Worm (Caenorhabditis elegans) whole organism, mixed stage, embryonic: Measurements from ENCODE around the gene R04F11.5.

ENCODE experiments used
- bed-3 ChIP-seq: fragments of 200-800 bp; sonication (Bioruptor generic); optimal IDR thresholded peaks from 3 replicates; lab custom pipeline; 2018; ENCODE audit warnings: mild to moderate bottlenecking, missing genetic modification characterization, moderate library complexity, missing compliant biosample characterization
- blmp-1 ChIP-seq: fragments of 150-350 bp; optimal IDR thresholded peaks from 2 replicates; lab custom pipeline; 2014; ENCODE audit warnings: missing biosample characterization, missing genetic modification characterization
- ceh-39 ChIP-seq: fragments of 150-350 bp; optimal IDR thresholded peaks from 2 replicates; lab custom pipeline; 2014; ENCODE audit warnings: missing biosample characterization, missing genetic modification characterization
- ceh-43 ChIP-seq: fragments of 200-800 bp; sonication (Bioruptor generic); optimal IDR thresholded peaks from 2 replicates; lab custom pipeline; 2018; ENCODE audit warnings: mild to moderate bottlenecking, missing genetic modification characterization, moderate library complexity, missing compliant biosample characterization
- ceh-83 ChIP-seq: fragments of 200-800 bp; sonication (Bioruptor generic); optimal IDR thresholded peaks from 2 replicates; lab custom pipeline; 2018; ENCODE audit warnings: mild to moderate bottlenecking, missing genetic modification characterization, missing compliant biosample characterization
- ces-1 ChIP-seq: fragments of 150-350 bp; optimal IDR thresholded peaks from 2 replicates; lab custom pipeline; 2014; ENCODE audit warnings: missing biosample characterization, missing genetic modification reagents, missing genetic modification characterization
- cnd-1 ChIP-seq: fragments of 200-800 bp; sonication (Bioruptor generic); optimal IDR thresholded peaks from 2 replicates; lab custom pipeline; 2018; ENCODE audit warnings: mild to moderate bottlenecking, missing genetic modification characterization, missing compliant biosample characterization
- drap-1 ChIP-seq: fragments of 200-800 bp; sonication (Bioruptor generic); optimal IDR thresholded peaks from 3 replicates; lab custom pipeline; 2018; ENCODE audit warnings: mild to moderate bottlenecking, missing genetic modification characterization, missing compliant biosample characterization
- elt-1 ChIP-seq: sonication (generic microtip); optimal IDR thresholded peaks from 2 replicates; lab custom pipeline; 2017; ENCODE audit warnings: missing genetic modification characterization, mild to moderate bottlenecking, missing compliant biosample characterization, antibody characterized with exemption, moderate library complexity, borderline replicate concordance; ENCODE audit not compliant: insufficient read depth
- elt-3 ChIP-seq: fragments of 150-350 bp; optimal IDR thresholded peaks from 2 replicates; lab custom pipeline; 2014; ENCODE audit warnings: missing biosample characterization, missing genetic modification characterization
- flh-1 ChIP-seq: fragments of 200-800 bp; sonication (Bioruptor generic); optimal IDR thresholded peaks from 2 replicates; lab custom pipeline; 2018; ENCODE audit warnings: mild to moderate bottlenecking, missing genetic modification characterization, moderate library complexity, missing compliant biosample characterization
- hlh-1 ChIP-seq: fragments of 150-350 bp; optimal IDR thresholded peaks from 2 replicates; lab custom pipeline; 2014; ENCODE audit warnings: missing biosample characterization, missing genetic modification reagents, missing genetic modification characterization
- lin-13 ChIP-seq: fragments of 150-350 bp; optimal IDR thresholded peaks from 2 replicates; lab custom pipeline; 2014; ENCODE audit warnings: missing biosample characterization, missing genetic modification characterization
- lin-32 ChIP-seq: fragments of 200-800 bp; sonication (Bioruptor generic); optimal IDR thresholded peaks from 2 replicates; lab custom pipeline; 2018; ENCODE audit warnings: mild to moderate bottlenecking, missing genetic modification characterization, missing compliant biosample characterization
- lsy-2 ChIP-seq: fragments of 150-350 bp; optimal IDR thresholded peaks from 2 replicates; lab custom pipeline; 2014; ENCODE audit warnings: missing biosample characterization, missing genetic modification characterization
- mep-1 ChIP-seq: fragments of 150-350 bp; optimal IDR thresholded peaks from 2 replicates; lab custom pipeline; 2017; ENCODE audit warnings: missing biosample characterization, missing genetic modification reagents, missing genetic modification characterization, inconsistent platforms
- mls-2 ChIP-seq: sonication (generic microtip); optimal IDR thresholded peaks from 2 replicates; lab custom pipeline; 2016; ENCODE audit warnings: mild to moderate bottlenecking, missing genetic modification characterization, moderate library complexity, missing compliant biosample characterization
- nhr-12 ChIP-seq: fragments of 150-350 bp; optimal IDR thresholded peaks from 2 replicates; lab custom pipeline; 2014; ENCODE audit warnings: missing biosample characterization, missing genetic modification characterization
- nhr-2 ChIP-seq: fragments of 150-350 bp; optimal IDR thresholded peaks from 2 replicates; lab custom pipeline; 2014; ENCODE audit warnings: missing biosample characterization, missing genetic modification characterization
- nhr-237 ChIP-seq: fragments of 150-350 bp; optimal IDR thresholded peaks from 2 replicates; lab custom pipeline; 2014; ENCODE audit warnings: missing biosample characterization, missing genetic modification characterization
- nhr-28 ChIP-seq: fragments of 150-350 bp; optimal IDR thresholded peaks from 2 replicates; lab custom pipeline; 2014; ENCODE audit warnings: missing biosample characterization, missing genetic modification characterization
- pha-4 ChIP-seq: fragments of 150-350 bp; optimal IDR thresholded peaks from 2 replicates; lab custom pipeline; 2018; ENCODE audit warnings: missing biosample characterization, missing genetic modification reagents, missing genetic modification characterization
- sem-2 ChIP-seq: fragments of 200-800 bp; sonication (Bioruptor generic); optimal IDR thresholded peaks from 2 replicates; lab custom pipeline; 2018; ENCODE audit warnings: mild to moderate bottlenecking, missing genetic modification characterization, missing compliant biosample characterization
- sptf-1 ChIP-seq: sonication (generic microtip); optimal IDR thresholded peaks from 2 replicates; lab custom pipeline; 2017; ENCODE audit warnings: mild to moderate bottlenecking, missing genetic modification characterization, moderate library complexity, missing compliant biosample characterization
- tbx-8 ChIP-seq: fragments of 200-800 bp; sonication (Bioruptor generic); optimal IDR thresholded peaks from 2 replicates; lab custom pipeline; 2018; ENCODE audit warnings: mild to moderate bottlenecking, missing genetic modification characterization, moderate library complexity, missing compliant biosample characterization
- unc-120 ChIP-seq: sonication (generic microtip); optimal IDR thresholded peaks from 2 replicates; lab custom pipeline; 2017; ENCODE audit warnings: missing genetic modification characterization, missing compliant biosample characterization; ENCODE audit not compliant: poor library complexity, severe bottlenecking
- unc-39 ChIP-seq: fragments of 150-350 bp; optimal IDR thresholded peaks from 2 replicates; lab custom pipeline; 2014; ENCODE audit warnings: missing biosample characterization, missing genetic modification characterization
- unc-62 ChIP-seq: fragments of 150-350 bp; optimal IDR thresholded peaks from 2 replicates; lab custom pipeline; 2014; ENCODE audit warnings: missing biosample characterization, missing genetic modification reagents, missing genetic modification characterization
- ztf-11 ChIP-seq: fragments of 150-350 bp; optimal IDR thresholded peaks from 2 replicates; lab custom pipeline; 2014; ENCODE audit warnings: missing biosample characterization, missing genetic modification characterization

The R04F11.5 gene

ce11 chrV:12301985-12302591 is 15.7 kb downstream of the R04F11.5 start, which contains the start of the genes frm-7 and F55C5.17:
TSS of gene frm-7 (plus strand) at chrV:12302484.
TSS of gene F55C5.17 (plus strand) at chrV:12302541.
- TF ChIP-seq unc-120 (no peak), ceh-83 (GFP tag; lab: Kevin White, UChicago) (no peak), ceh-43 (GFP tag; lab: Kevin White, UChicago) (no peak), nhr-12 (tag; lab: Kevin White, UChicago) (no peak), hlh-1 (no peak), blmp-1 (no peak), lsy-2 (tag; lab: Kevin White, UChicago) (no peak), tbx-8 (GFP tag; lab: Kevin White, UChicago) (no peak), elt-1 (tag; lab: Kevin White, UChicago) (no peak), sptf-1 (no peak), drap-1 (GFP tag; lab: Kevin White, UChicago) (no peak), flh-1 (GFP tag; lab: Kevin White, UChicago) (no peak), mep-1 (tag; lab: Kevin White, UChicago) (no peak), ztf-11 (tag; lab: Kevin White, UChicago) (no peak), lin-13 (tag; lab: Kevin White, UChicago) (no peak), nhr-237 (tag; lab: Kevin White, UChicago) (no peak), ces-1 (GFP tag; lab: Kevin White, UChicago) (no peak), elt-3 (tag; lab: Kevin White, UChicago) (no peak)

- TF ChIP-seq mep-1 (tag; lab: Kevin White, UChicago), result no peak
- TF ChIP-seq blmp-1, result no peak
- TF ChIP-seq lsy-2 (tag; lab: Kevin White, UChicago), result no peak
- no peak for TF ChIP-seq sem-2 (GFP tag; lab: Kevin White, UChicago)
- TF ChIP-seq ceh-43 (GFP tag; lab: Kevin White, UChicago), result no peak
- TF ChIP-seq elt-1 (tag; lab: Kevin White, UChicago), result no peak
- TF ChIP-seq ces-1 (GFP tag; lab: Kevin White, UChicago), result no peak
Measured at ce11 chrV:12300780-12301460, 16.9 kb downstream of the R04F11.5 start.

DNA sequence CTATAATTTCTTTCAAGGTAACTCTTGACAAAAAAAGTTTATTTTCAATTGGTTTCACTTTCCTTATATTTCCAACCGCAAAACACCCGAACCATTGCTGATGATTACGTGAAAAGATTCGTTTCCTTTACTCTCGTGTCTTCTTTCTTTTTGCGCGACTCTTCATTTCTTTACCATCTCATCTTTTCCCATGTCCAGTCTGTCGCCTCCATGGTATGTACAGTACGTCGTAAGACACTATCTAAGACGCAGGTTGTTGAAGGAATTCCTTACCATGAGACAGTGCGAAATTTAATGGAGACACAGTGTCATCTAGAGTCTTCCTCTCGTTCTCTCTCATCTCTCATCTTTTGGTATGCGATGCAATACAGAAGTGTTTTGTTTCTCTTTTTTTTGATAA is 17.7 kb downstream of the R04F11.5 start:
- TF ChIP-seq nhr-237 (tag; lab: Kevin White, UChicago) (peak; percentile 25), bed-3 (no peak), blmp-1 (peak; percentile 9), lsy-2 (tag; lab: Kevin White, UChicago) (peak; percentile 16), elt-3 (tag; lab: Kevin White, UChicago) (peak; percentile 50), elt-1 (tag; lab: Kevin White, UChicago) (peak; percentile 16), ceh-39 (peak; percentile 26), pha-4 (tag; lab: Kevin White, UChicago) (peak; percentile 72), nhr-28 (tag; lab: Kevin White, UChicago) (no peak)

ce11 chrV:12299244-12299766 is 18.5 kb downstream of the R04F11.5 start:
- TF ChIP-seq mep-1 (tag; lab: Kevin White, UChicago) (no peak), elt-3 (tag; lab: Kevin White, UChicago) (no peak), nhr-2 (tag; lab: Kevin White, UChicago) (no peak), drap-1 (GFP tag; lab: Kevin White, UChicago) (no peak), cnd-1 (no peak), elt-1 (tag; lab: Kevin White, UChicago) (no peak), mls-2 (tag; lab: Kevin White, UChicago) (no peak), nhr-237 (tag; lab: Kevin White, UChicago) (no peak), unc-62 (GFP tag; lab: Kevin White, UChicago) (no peak), nhr-28 (tag; lab: Kevin White, UChicago) (no peak), lin-13 (tag; lab: Kevin White, UChicago) (no peak), hlh-1 (no peak)

DNA sequence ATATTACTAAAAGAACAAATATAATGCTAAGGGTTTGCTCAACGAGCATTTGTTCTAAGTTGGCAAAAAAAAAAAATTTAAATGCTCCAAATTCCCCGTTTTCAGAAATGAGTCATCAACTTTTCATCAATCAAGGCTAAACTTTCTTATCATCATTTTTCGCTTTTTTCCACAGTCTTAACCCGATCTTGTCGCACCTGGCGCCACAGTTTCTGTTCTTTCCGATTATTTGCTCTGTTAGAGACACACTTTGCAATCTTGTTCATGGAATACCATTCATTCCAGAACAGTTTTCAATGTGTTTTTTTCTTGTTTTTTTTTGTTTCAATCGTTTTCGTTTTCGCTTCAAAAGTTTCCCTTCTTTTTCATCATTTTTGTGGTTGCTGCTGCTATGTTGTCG is 19.6 kb downstream of the R04F11.5 start:
- TF ChIP-seq unc-39 (no peak), lin-32 (GFP tag; lab: Kevin White, UChicago) (no peak), lsy-2 (tag; lab: Kevin White, UChicago) (no peak), nhr-28 (tag; lab: Kevin White, UChicago) (no peak)
